3 worm cellular contexts compared by ENCODE assay signal in genomic region chrIV:13696900-13697299, ce11.
A peak's percentile ranks its signal among the peaks of the same experiment; 100 is the strongest.
TF ChIP-seq lines count a peak whose summit lies in the region.

No protein-coding gene starts in this region.

TF ChIP-seq in whole organism, L1 larva, 84 proteins besides CTCF, POLR2A, EP300 and RAD21:
- TF ChIP-seq C16A3.4 (tag; optimal IDR thresholded peaks at IDR 0.05; lab: Kevin White, UChicago) (no peak), isw-1 (GFP tag; IDR thresholded peaks at IDR 0.05; lab: Robert Waterston, UW) (no peak), rnt-1 (tag; optimal IDR thresholded peaks at IDR 0.05; lab: Kevin White, UChicago) (peak; percentile 45), dsc-1 (tag; optimal IDR thresholded peaks at IDR 0.05; lab: Kevin White, UChicago) (peak; percentile 42)

TF ChIP-seq in whole organism, L3 larva, 47 proteins besides CTCF, POLR2A, EP300 and RAD21:
- TF ChIP-seq nfya-1 (tag; optimal IDR thresholded peaks at IDR 0.05; lab: Kevin White, UChicago; ENCODE audit: insufficient read depth) (peak; percentile 3), nhr-237 (tag; optimal IDR thresholded peaks at IDR 0.05; lab: Kevin White, UChicago) (no peak), unc-39 (tag; optimal IDR thresholded peaks at IDR 0.05; lab: Kevin White, UChicago) (no peak), fkh-2 (tag; optimal IDR thresholded peaks at IDR 0.05; lab: Kevin White, UChicago) (no peak)

TF ChIP-seq in whole organism, L4 larva, 104 proteins besides CTCF, POLR2A, EP300 and RAD21:
- TF ChIP-seq aha-1 (tag; lab: Kevin White, UChicago) (peak; percentile 72), Y5F2A.4 (GFP tag; optimal IDR thresholded peaks at IDR 0.05; lab: Kevin White, UChicago) (no peak), unc-62 (GFP tag; optimal IDR thresholded peaks at IDR 0.05 in 1 of 2; lab: Kevin White, UChicago) (peak in 1 of 2 experiments; percentile 61), unc-62 (tag; optimal IDR thresholded peaks at IDR 0.05; lab: Kevin White, UChicago) (no peak)

Comparison
In these comparisons a context has a peak if more than half of its experiments do, and no peak if none do; other contexts are left out.
1. Of the 29 proteins assayed by ChIP-seq in both whole organism, L4 larva and whole organism, L1 larva: peak only in whole organism, L4 larva: aha-1; only in whole organism, L1 larva: none; in both: none; in neither: 27; mixed calls (peak in some experiments, not most) for 1.